Worm (Caenorhabditis elegans): ENCODE results near the gene srw-43.

Gene srw-43

ce11 chrV:16713797-16714196 is 28.0 kb downstream of the srw-43 start:
- TF ChIP-seq dao-5 (tag; optimal IDR thresholded peaks at IDR 0.05): no peak
- no peak for TF ChIP-seq him-1 (tag; optimal IDR thresholded peaks at IDR 0.05)
- no peak for TF ChIP-seq W03F9.2 (tag; optimal IDR thresholded peaks at IDR 0.05)

ce11 chrV:16716574-16716973 is 30.7 kb downstream of the srw-43 start, which contains the start of gene srh-137:
srh-137 (minus strand) TSS chrV:16716674.
- TF ChIP-seq W03F9.2 (tag; optimal IDR thresholded peaks at IDR 0.05) (no peak), dao-5 (tag; optimal IDR thresholded peaks at IDR 0.05) (no peak), him-1 (tag; optimal IDR thresholded peaks at IDR 0.05) (no peak)

- TF ChIP-seq W03F9.2 (tag; optimal IDR thresholded peaks at IDR 0.05): no peak
- no peak for TF ChIP-seq him-1 (tag; optimal IDR thresholded peaks at IDR 0.05)
- no peak for TF ChIP-seq dao-5 (tag; optimal IDR thresholded peaks at IDR 0.05)
Observed at ce11 chrV:16723744-16724143, 37.9 kb downstream of the srw-43 start, which contains the start of gene nhr-112. nhr-112 (minus strand) TSS chrV:16723844.

ce11 chrV:16724574-16724973 is 38.7 kb downstream of the srw-43 start:
- no peak for TF ChIP-seq W03F9.2 (tag; optimal IDR thresholded peaks at IDR 0.05)
- no peak for TF ChIP-seq dao-5 (tag; optimal IDR thresholded peaks at IDR 0.05)
- TF ChIP-seq him-1 (tag; optimal IDR thresholded peaks at IDR 0.05): no peak

ce11 chrV:16725955-16726354 is 40.1 kb downstream of the srw-43 start:
- TF ChIP-seq him-1 (tag; optimal IDR thresholded peaks at IDR 0.05): no peak
- TF ChIP-seq W03F9.2 (tag; optimal IDR thresholded peaks at IDR 0.05): peak; percentile 47

ce11 chrV:16726915-16727314 is 41.1 kb downstream of the srw-43 start, which contains the start of gene T25E12.14:
T25E12.14 (plus strand) TSS chrV:16727215.
- TF ChIP-seq W03F9.2 (tag; optimal IDR thresholded peaks at IDR 0.05): no peak
- no peak for TF ChIP-seq him-1 (tag; optimal IDR thresholded peaks at IDR 0.05)
- no peak for TF ChIP-seq dao-5 (tag; optimal IDR thresholded peaks at IDR 0.05)

ce11 chrV:16728431-16728830 is 42.6 kb downstream of the srw-43 start, which contains the start of gene fbxa-127:
fbxa-127 (plus strand) TSS chrV:16728731.
- TF ChIP-seq dao-5 (tag; optimal IDR thresholded peaks at IDR 0.05) (no peak), him-1 (tag; optimal IDR thresholded peaks at IDR 0.05) (no peak), W03F9.2 (tag; optimal IDR thresholded peaks at IDR 0.05) (no peak)

ce11 chrV:16729961-16730360 is 44.1 kb downstream of the srw-43 start, which contains the start of gene srz-99:
srz-99 (plus strand) TSS chrV:16730261.
- TF ChIP-seq W03F9.2 (tag; optimal IDR thresholded peaks at IDR 0.05): no peak
- TF ChIP-seq him-1 (tag; optimal IDR thresholded peaks at IDR 0.05): no peak
- no peak for TF ChIP-seq dao-5 (tag; optimal IDR thresholded peaks at IDR 0.05)

- no peak for TF ChIP-seq him-1 (tag; optimal IDR thresholded peaks at IDR 0.05)
- no peak for TF ChIP-seq dao-5 (tag; optimal IDR thresholded peaks at IDR 0.05)
- no peak for TF ChIP-seq W03F9.2 (tag; optimal IDR thresholded peaks at IDR 0.05)
Observed at ce11 chrV:16731600-16731999, 45.8 kb downstream of the srw-43 start, which contains the start of gene srz-100. srz-100 (plus strand) TSS chrV:16731900.

ce11 chrV:16733681-16734080 is 47.9 kb downstream of the srw-43 start, which contains the start of gene T25E12.16:
T25E12.16 (minus strand) TSS chrV:16733781.
- TF ChIP-seq dao-5 (tag; optimal IDR thresholded peaks at IDR 0.05) (no peak), him-1 (tag; optimal IDR thresholded peaks at IDR 0.05) (no peak), W03F9.2 (tag; optimal IDR thresholded peaks at IDR 0.05) (no peak)

- TF ChIP-seq dao-5 (tag; optimal IDR thresholded peaks at IDR 0.05): no peak
- no peak for TF ChIP-seq him-1 (tag; optimal IDR thresholded peaks at IDR 0.05)
- no peak for TF ChIP-seq W03F9.2 (tag; optimal IDR thresholded peaks at IDR 0.05)
Observed at ce11 chrV:16735518-16735917, 49.7 kb downstream of the srw-43 start, which contains the start of the genes clec-38 and clec-34. clec-38 (minus strand) TSS chrV:16735618. clec-34 (plus strand) TSS chrV:16735765.
